Worm (Caenorhabditis elegans): ENCODE data around the gene E04F6.9.

The E04F6.9 gene

ce11 chrII:7183493-7184272, 28.3 kb downstream of the E04F6.9 start, which contains the start of gene pdl-1:
Gene pdl-1, plus strand, starts transcription at chrII:7183801.
- TF ChIP-seq nhr-12 (tag; optimal IDR thresholded peaks at IDR 0.05) (no peak), fos-1 (tag; optimal IDR thresholded peaks at IDR 0.05) (peak; percentile 54), C34F6.9 (tag; optimal IDR thresholded peaks at IDR 0.05) (peak; percentile 67), gmeb-1 (tag; optimal IDR thresholded peaks at IDR 0.05) (peak; percentile 68), ztf-1 (GFP tag; conservative IDR thresholded peaks at IDR 0.05) (no peak), sem-4 (tag; optimal IDR thresholded peaks at IDR 0.05) (peak; percentile 56), nhr-21 (tag; optimal IDR thresholded peaks at IDR 0.05) (peak; percentile 74), egl-27 (tag; optimal IDR thresholded peaks at IDR 0.05) (peak; percentile 31), nhr-6 (tag; optimal IDR thresholded peaks at IDR 0.05) (no peak), R02D3.7 (tag; optimal IDR thresholded peaks at IDR 0.05) (no peak), ztf-4 (tag; optimal IDR thresholded peaks at IDR 0.05) (peak; percentile 60), alr-1 (tag; optimal IDR thresholded peaks at IDR 0.05) (no peak), ceh-16 (tag; optimal IDR thresholded peaks at IDR 0.05) (peak; percentile 41), sma-3 (GFP tag; optimal IDR thresholded peaks at IDR 0.05) (peak; percentile 55), nhr-237 (tag; optimal IDR thresholded peaks at IDR 0.05) (no peak), lin-11 (tag; optimal IDR thresholded peaks at IDR 0.05) (peak; percentile 81), snpc-4 (tag; optimal IDR thresholded peaks at IDR 0.05) (peak; percentile 22), skn-1 (tag; optimal IDR thresholded peaks at IDR 0.05) (no peak), F13H6.1 (tag; optimal IDR thresholded peaks at IDR 0.05) (peak; percentile 65), unc-55 (GFP tag; optimal IDR thresholded peaks at IDR 0.05) (peak; percentile 74), mab-5 (tag; optimal IDR thresholded peaks at IDR 0.05) (peak; percentile 56), nhr-129 (tag; optimal IDR thresholded peaks at IDR 0.05) (peak; percentile 76), ama-1 (optimal IDR thresholded peaks at IDR 0.05) (no peak), lsy-2 (tag; optimal IDR thresholded peaks at IDR 0.05) (peak; percentile 7 to 61), mdl-1 (tag; optimal IDR thresholded peaks at IDR 0.05) (peak in 1 of 2 experiments; percentile 30), lin-13 (GFP tag; optimal IDR thresholded peaks at IDR 0.05) (peak; percentile 73), zag-1 (tag; optimal IDR thresholded peaks at IDR 0.05) (peak; percentile 15), crh-2 (tag; optimal IDR thresholded peaks at IDR 0.05) (peak; percentile 35), Y55F3AM.14 (GFP tag; optimal IDR thresholded peaks at IDR 0.05) (peak; percentile 63), blmp-1 (tag; optimal IDR thresholded peaks at IDR 0.05; ENCODE audit: insufficient read depth) (peak; percentile 25), sma-9 (GFP tag; optimal IDR thresholded peaks at IDR 0.05) (peak; percentile 84), sma-9 (tag; optimal IDR thresholded peaks at IDR 0.05) (no peak)

DNA sequence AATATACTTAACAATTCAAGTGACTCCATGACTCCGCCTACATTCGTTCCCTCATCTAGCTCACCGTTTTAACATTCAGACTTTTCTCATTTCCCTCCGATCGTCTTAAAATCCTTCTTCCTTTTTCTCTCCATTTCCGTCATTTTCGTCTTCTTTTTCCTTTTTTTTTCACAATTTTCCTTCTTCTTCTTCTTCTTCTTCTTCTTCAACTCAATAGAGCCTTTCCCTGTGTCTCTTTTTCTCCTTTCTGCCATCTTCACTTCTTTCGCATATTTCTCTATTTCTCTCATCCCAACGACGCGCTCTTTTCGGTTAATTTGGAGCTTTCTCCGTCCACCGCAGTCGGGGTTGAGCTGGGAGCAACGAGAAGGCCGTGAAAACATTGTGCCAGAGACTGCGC, 29.3 kb downstream of the E04F6.9 start:
- TF ChIP-seq mdl-1 (tag; optimal IDR thresholded peaks at IDR 0.05) = no peak
- TF ChIP-seq lin-11 (tag; optimal IDR thresholded peaks at IDR 0.05) = peak; percentile 31
- no peak for TF ChIP-seq R02D3.7 (tag; optimal IDR thresholded peaks at IDR 0.05)
- TF ChIP-seq C34F6.9 (tag; optimal IDR thresholded peaks at IDR 0.05) = peak; percentile 64
- TF ChIP-seq nhr-129 (tag; optimal IDR thresholded peaks at IDR 0.05) = peak; percentile 12
- peak in 1 of 2 experiments; percentile 40 for TF ChIP-seq lsy-2 (tag; optimal IDR thresholded peaks at IDR 0.05)
- no peak for TF ChIP-seq nhr-12 (tag; optimal IDR thresholded peaks at IDR 0.05)
- TF ChIP-seq crh-2 (tag; optimal IDR thresholded peaks at IDR 0.05) = peak; percentile 31
- TF ChIP-seq unc-55 (GFP tag; optimal IDR thresholded peaks at IDR 0.05) = peak; percentile 50
- peak; percentile 18 for TF ChIP-seq F13H6.1 (tag; optimal IDR thresholded peaks at IDR 0.05)
- no peak for TF ChIP-seq skn-1 (tag; optimal IDR thresholded peaks at IDR 0.05)

- TF ChIP-seq C34F6.9 (tag; optimal IDR thresholded peaks at IDR 0.05) = peak; percentile 0
- TF ChIP-seq ceh-82 (tag; optimal IDR thresholded peaks at IDR 0.05) = no peak
Measured at ce11 chrII:7176108-7176507, 35.9 kb downstream of the E04F6.9 start.

- TF ChIP-seq nhr-11 (tag; optimal IDR thresholded peaks at IDR 0.05) (no peak), zag-1 (tag; optimal IDR thresholded peaks at IDR 0.05) (no peak), nhr-77 (tag; optimal IDR thresholded peaks at IDR 0.05) (no peak), fos-1 (tag; optimal IDR thresholded peaks at IDR 0.05) (no peak), blmp-1 (tag; optimal IDR thresholded peaks at IDR 0.05; ENCODE audit: insufficient read depth) (no peak), nhr-12 (tag; optimal IDR thresholded peaks at IDR 0.05) (no peak), unc-39 (tag; optimal IDR thresholded peaks at IDR 0.05) (no peak), unc-55 (GFP tag; optimal IDR thresholded peaks at IDR 0.05) (no peak), dmd-4 (tag; optimal IDR thresholded peaks at IDR 0.05) (no peak), ceh-16 (tag; optimal IDR thresholded peaks at IDR 0.05) (no peak), elt-3 (tag; optimal IDR thresholded peaks at IDR 0.05) (no peak), ztf-4 (tag; optimal IDR thresholded peaks at IDR 0.05) (no peak), alr-1 (tag; optimal IDR thresholded peaks at IDR 0.05) (no peak)
Measured at ce11 chrII:7174843-7175242, 37.1 kb downstream of the E04F6.9 start, which contains the start of gene glc-4. Gene glc-4, minus strand, starts transcription at chrII:7174943.
